Worm (Caenorhabditis elegans): Measurements from ENCODE around the gene D2007.1.

DNA sequence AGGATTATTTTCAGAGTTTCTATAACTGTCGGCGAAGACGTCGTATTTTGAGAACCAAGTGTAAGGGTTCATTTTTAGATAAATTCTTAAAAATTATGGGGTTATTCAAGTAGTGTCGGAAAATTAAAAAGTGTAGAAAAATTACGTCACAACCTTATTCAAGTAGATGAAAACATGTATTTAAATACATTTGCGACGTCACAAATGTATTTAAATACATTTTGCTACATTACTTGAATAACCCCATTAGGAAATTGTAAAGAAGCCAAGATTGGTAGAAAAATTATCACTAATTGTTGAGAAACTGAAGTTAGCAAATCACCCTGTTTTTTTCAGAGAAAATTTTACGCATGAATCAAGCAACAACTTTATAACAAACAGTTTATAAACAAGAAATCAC is 26.1 kb upstream of the D2007.1 start:
- no peak for TF ChIP-seq him-1 (tag; optimal IDR thresholded peaks at IDR 0.05)
- no peak for TF ChIP-seq W03F9.2 (tag; optimal IDR thresholded peaks at IDR 0.05)
- TF ChIP-seq dao-5 (tag; optimal IDR thresholded peaks at IDR 0.05) = no peak

Data from whole organism, L4/young adult.